Fruit fly (Drosophila melanogaster) whole organism, embryonic: ENCODE measurements around the gene ATPsynO.
A peak's percentile ranks its signal among the peaks of the same experiment; 100 is the strongest.

Experiments used
- Awh ChIP-seq: fragments of 200-800 bp; sonication (Bioruptor generic); IDR thresholded peaks from 2 replicates; pipeline ENCODE4, ENCODE4 v1.3.6; 2022; ENCODE audit warnings: missing biosample characterization, missing genetic modification characterization
- Bteb2 ChIP-seq: fragments of 200-800 bp; sonication (Bioruptor generic); optimal IDR thresholded peaks from 2 replicates; lab custom pipeline; 2016; ENCODE audit warnings: missing biosample characterization, missing genetic modification characterization
- CG10267 ChIP-seq: fragments of 200-800 bp; sonication (Bioruptor generic); optimal IDR thresholded peaks from 2 replicates; lab custom pipeline; 2018; ENCODE audit warnings: missing biosample characterization, mild to moderate bottlenecking, missing genetic modification characterization, moderate library complexity
- CG10462 ChIP-seq: fragments of 200-800 bp; sonication (Bioruptor generic); optimal IDR thresholded peaks from 2 replicates; lab custom pipeline; 2016; ENCODE audit warnings: missing biosample characterization, missing genetic modification characterization
- CG12104 ChIP-seq: fragments of 200-800 bp; sonication (Bioruptor generic); optimal IDR thresholded peaks from 3 replicates; lab custom pipeline; 2016; ENCODE audit warnings: missing biosample characterization, missing genetic modification characterization
- CG14050 ChIP-seq: fragments of 200-800 bp; sonication (Bioruptor generic); IDR thresholded peaks from 3 replicates; pipeline ENCODE4 v1.3.6; 2022; ENCODE audit warnings: missing biosample characterization, missing genetic modification characterization
- CG18619 ChIP-seq: fragments of 200-800 bp; sonication (Bioruptor generic); optimal IDR thresholded peaks from 3 replicates; lab custom pipeline; 2017; ENCODE audit warnings: missing biosample characterization, mild to moderate bottlenecking, missing genetic modification characterization
- CG6683 ChIP-seq: fragments of 200-800 bp; sonication (Bioruptor generic); optimal IDR thresholded peaks from 2 replicates; lab custom pipeline; 2017; ENCODE audit warnings: missing biosample characterization, mild to moderate bottlenecking, missing genetic modification characterization, missing genetic modification reagents
- CG6689 ChIP-seq: fragments of 200-800 bp; sonication (Bioruptor generic); IDR thresholded peaks from 2 replicates; pipeline ENCODE4 v1.3.6; 2022; ENCODE audit warnings: missing biosample characterization, missing genetic modification characterization
- CG6765 ChIP-seq: fragments of 200-800 bp; sonication (Bioruptor generic); optimal IDR thresholded peaks from 3 replicates; lab custom pipeline; 2017; ENCODE audit warnings: missing biosample characterization, mild to moderate bottlenecking, missing genetic modification characterization
- CG6791 ChIP-seq: fragments of 200-800 bp; sonication (Bioruptor generic); IDR thresholded peaks from 3 replicates; pipeline ENCODE4 v1.3.6; 2022; ENCODE audit warnings: missing biosample characterization, missing genetic modification characterization; ENCODE audit not compliant: partially characterized antibody
- CG7556 ChIP-seq: fragments of 200-800 bp; sonication (Bioruptor generic); optimal IDR thresholded peaks from 2 replicates; lab custom pipeline; 2017; ENCODE audit warnings: missing biosample characterization, mild to moderate bottlenecking, missing genetic modification characterization
- CG7963 ChIP-seq: fragments of 200-800 bp; sonication (Bioruptor generic); IDR thresholded peaks from 3 replicates; pipeline ENCODE4 v1.3.6; 2022; ENCODE audit warnings: missing biosample characterization, missing genetic modification characterization; ENCODE audit not compliant: partially characterized antibody
- CG8281 ChIP-seq: fragments of 200-800 bp; sonication (Bioruptor generic); optimal IDR thresholded peaks from 2 replicates; lab custom pipeline; 2018; ENCODE audit warnings: missing biosample characterization, mild to moderate bottlenecking, missing genetic modification characterization, moderate library complexity
- CG8290 ChIP-seq, 3 experiments: fragments of 200-800 bp; sonication (Bioruptor generic); optimal IDR thresholded peaks; 2 replicates each; lab custom pipeline; 2016 to 2019; ENCODE audit warnings: missing biosample characterization in 3 of 3, missing genetic modification characterization in 3 of 3, mild to moderate bottlenecking in 2 of 3, moderate library complexity in 1 of 3
- CG9437 ChIP-seq: fragments of 200-800 bp; sonication (Bioruptor generic); optimal IDR thresholded peaks from 2 replicates; lab custom pipeline; 2018; ENCODE audit warnings: missing biosample characterization, mild to moderate bottlenecking, missing genetic modification characterization
- Eip74EF ChIP-seq, 2 experiments: fragments of 200-800 bp in 1 of 2; fragments of >200 bp in 1 of 2; sonication (Bioruptor generic) in 1 of 2; optimal IDR thresholded peaks; 2 replicates each; lab custom pipeline; 2017 to 2019; ENCODE audit warnings: missing biosample characterization in 2 of 2, missing genetic modification characterization in 2 of 2, mild to moderate bottlenecking in 1 of 2, moderate library complexity in 1 of 2
- Ets97D ChIP-seq: fragments of 200-800 bp; sonication (Bioruptor generic); optimal IDR thresholded peaks from 3 replicates; lab custom pipeline; 2016; ENCODE audit warnings: missing biosample characterization, missing genetic modification characterization
- GATAe ChIP-seq: fragments of 200-800 bp; sonication (Bioruptor generic); conservative IDR thresholded peaks from 2 replicates; pipeline ENCODE4 v1.3.6; 2022; ENCODE audit warnings: missing biosample characterization, missing genetic modification characterization
- Lpt ChIP-seq: fragments of >200 bp; optimal IDR thresholded peaks from 2 replicates; lab custom pipeline; 2018; ENCODE audit warnings: missing biosample characterization, missing genetic modification characterization
- Nf-YA ChIP-seq: fragments of 200-800 bp; sonication (Bioruptor generic); IDR thresholded peaks from 2 replicates; pipeline ENCODE4 v1.3.6; 2022; ENCODE audit warnings: missing biosample characterization, missing genetic modification characterization
- Opbp ChIP-seq: fragments of 200-800 bp; sonication (Bioruptor generic); IDR thresholded peaks from 3 replicates; pipeline ENCODE4 v1.3.6; 2022; ENCODE audit warnings: missing biosample characterization, missing genetic modification characterization; ENCODE audit not compliant: partially characterized antibody
- Rfx ChIP-seq: fragments of 200-800 bp; sonication (Bioruptor generic); IDR thresholded peaks from 2 replicates; pipeline ENCODE4 v1.3.6; 2022; ENCODE audit warnings: missing biosample characterization, missing genetic modification characterization
- Six4 ChIP-seq: fragments of 200-800 bp; sonication (Bioruptor generic); optimal IDR thresholded peaks from 2 replicates; lab custom pipeline; 2016; ENCODE audit warnings: missing biosample characterization, missing genetic modification characterization
- Tbp ChIP-seq: fragments of >200 bp; optimal IDR thresholded peaks from 2 replicates; lab custom pipeline; 2018; ENCODE audit warnings: missing biosample characterization, missing genetic modification characterization
- YL-1 ChIP-seq: fragments of 200-800 bp; sonication (Bioruptor generic); optimal IDR thresholded peaks from 3 replicates; lab custom pipeline; 2017; ENCODE audit warnings: missing biosample characterization, mild to moderate bottlenecking, missing genetic modification characterization
- fd3F ChIP-seq: fragments of 200-800 bp; sonication (Bioruptor generic); optimal IDR thresholded peaks from 2 replicates; lab custom pipeline; 2018; ENCODE audit warnings: missing biosample characterization, mild to moderate bottlenecking, missing genetic modification characterization, moderate library complexity
- fu2 ChIP-seq: fragments of 200-800 bp; sonication (Bioruptor generic); optimal IDR thresholded peaks from 2 replicates; lab custom pipeline; 2016; ENCODE audit warnings: missing biosample characterization, missing genetic modification characterization
- gro ChIP-seq: fragments of 200-800 bp; sonication (Bioruptor generic); optimal IDR thresholded peaks from 2 replicates; lab custom pipeline; 2016; ENCODE audit warnings: missing biosample characterization, missing genetic modification characterization
- gsb ChIP-seq: fragments of 200-800 bp; sonication (Bioruptor generic); IDR thresholded peaks from 2 replicates; pipeline ENCODE4 v1.3.6; 2022; ENCODE audit warnings: missing biosample characterization, missing genetic modification characterization
- gt ChIP-seq: fragments of 200-800 bp; sonication (Bioruptor generic); IDR thresholded peaks from 2 replicates; pipeline ENCODE4 v1.3.6; 2022; ENCODE audit warnings: missing biosample characterization, missing genetic modification characterization
- h ChIP-seq: fragments of >200 bp; optimal IDR thresholded peaks from 2 replicates; lab custom pipeline; 2017
- insv ChIP-seq, 2 experiments: fragments of 200-800 bp; sonication (Bioruptor generic); optimal IDR thresholded peaks; 3 replicates each; lab custom pipeline; 2016 to 2018; ENCODE audit warnings: missing biosample characterization in 2 of 2, missing genetic modification characterization in 2 of 2
- ken ChIP-seq: fragments of 200-800 bp; sonication (Bioruptor generic); IDR thresholded peaks from 3 replicates; pipeline ENCODE4 v1.3.6; 2022; ENCODE audit warnings: missing biosample characterization, missing genetic modification characterization
- luna ChIP-seq: fragments of 200-800 bp; sonication (Bioruptor generic); optimal IDR thresholded peaks from 2 replicates; lab custom pipeline; 2016; ENCODE audit warnings: missing biosample characterization, missing genetic modification characterization
- pfk ChIP-seq: fragments of 200-800 bp; sonication (Bioruptor generic); optimal IDR thresholded peaks from 2 replicates; lab custom pipeline; 2018; ENCODE audit warnings: missing biosample characterization, mild to moderate bottlenecking, missing genetic modification characterization, moderate library complexity
- pho ChIP-seq: fragments of 200-800 bp; sonication (Bioruptor generic); optimal IDR thresholded peaks from 2 replicates; lab custom pipeline; 2016; ENCODE audit warnings: missing biosample characterization, missing genetic modification characterization
- pnt ChIP-seq: fragments of 200-800 bp; sonication (Bioruptor generic); optimal IDR thresholded peaks from 3 replicates; lab custom pipeline; 2016; ENCODE audit warnings: missing biosample characterization, missing genetic modification characterization
- psq ChIP-seq: fragments of 200-800 bp; sonication (Bioruptor generic); optimal IDR thresholded peaks from 2 replicates; lab custom pipeline; 2017; ENCODE audit warnings: missing biosample characterization, missing genetic modification characterization
- ranshi ChIP-seq: fragments of 200-800 bp; sonication (Bioruptor generic); IDR thresholded peaks from 2 replicates; pipeline ENCODE4 v1.3.6; 2022; ENCODE audit warnings: missing biosample characterization, missing genetic modification characterization
- salm ChIP-seq: fragments of 200-800 bp; sonication (Bioruptor generic); optimal IDR thresholded peaks from 2 replicates; lab custom pipeline; 2018; ENCODE audit warnings: missing biosample characterization, mild to moderate bottlenecking, missing genetic modification characterization
- sisA ChIP-seq: fragments of 200-800 bp; sonication (Bioruptor generic); IDR thresholded peaks from 2 replicates; pipeline ENCODE4 v1.3.6; 2022; ENCODE audit warnings: missing biosample characterization, missing genetic modification characterization
- slp2 ChIP-seq: fragments of 200-800 bp; sonication (Bioruptor generic); optimal IDR thresholded peaks from 2 replicates; lab custom pipeline; 2016; ENCODE audit warnings: missing biosample characterization, missing genetic modification characterization
- so ChIP-seq: fragments of 200-800 bp; sonication (Bioruptor generic); IDR thresholded peaks from 3 replicates; pipeline ENCODE4 v1.3.6; 2022; ENCODE audit warnings: missing biosample characterization, missing genetic modification characterization
- stc ChIP-seq: fragments of 200-800 bp; sonication (Bioruptor generic); IDR thresholded peaks from 2 replicates; pipeline ENCODE4 v1.3.6; 2022; ENCODE audit warnings: missing biosample characterization, missing genetic modification characterization
- tna ChIP-seq: fragments of 200-800 bp; sonication (Bioruptor generic); IDR thresholded peaks from 2 replicates; pipeline ENCODE4 v1.3.6; 2022; ENCODE audit warnings: missing biosample characterization, missing genetic modification characterization; ENCODE audit not compliant: partially characterized antibody
- ttk ChIP-seq: fragments of 200-800 bp; sonication (Bioruptor generic); IDR thresholded peaks from 2 replicates; pipeline ENCODE4 v2.1.2; 2022; ENCODE audit warnings: missing biosample characterization, missing genetic modification characterization
- tup ChIP-seq: fragments of 200-800 bp; sonication (Bioruptor generic); optimal IDR thresholded peaks from 2 replicates; lab custom pipeline; 2016; ENCODE audit warnings: missing biosample characterization, mild to moderate bottlenecking, missing genetic modification characterization, moderate library complexity

ATPsynO gene

dm6 chr3R:15242186-15243045 lies 23.0 kb upstream of the ATPsynO start, which contains the start of the genes tefu and Hsc70-4 (continued):
- TF ChIP-seq CG10267 (peak; percentile 73), CG8281 (peak; percentile 31), psq (GFP tag; lab: Kevin White, UChicago) (no peak), CG6765 (GFP tag; lab: Kevin White, UChicago) (no peak), CG7963 (GFP tag; lab: Robert Waterston, UW) (0 out of 3 replicates have a peak, but pooled peaks have one; percentile 6), salm (tag; lab: Kevin White, UChicago) (peak; percentile 6), slp2 (GFP tag; lab: Kevin White, UChicago) (peak; percentile 62), pho (GFP tag; lab: Kevin White, UChicago) (peak; percentile 62), stc (GFP tag; lab: Robert Waterston, UW) (0 out of 2 replicates have a peak, but pooled peaks have one; percentile 29), ken (GFP tag; lab: Robert Waterston, UW) (peak; percentile 81), pnt (GFP tag; lab: Kevin White, UChicago) (peak; percentile 85), Opbp (peak; percentile 43; the same call in 2 of the 3 replicates), gsb (GFP tag; lab: Robert Waterston, UW) (0 out of 2 replicates have a peak, but pooled peaks have one; percentile 43), Tbp (GFP tag; lab: Kevin White, UChicago) (peak; percentile 80), pfk (GFP tag; lab: Kevin White, UChicago) (peak; percentile 83), gt (GFP tag; lab: Robert Waterston, UW) (no peak), fd3F (GFP tag; lab: Kevin White, UChicago) (peak; percentile 33), CG6683 (GFP tag; lab: Kevin White, UChicago) (no peak), insv (GFP tag; optimal IDR thresholded peaks at IDR 0.05; lab: Kevin White, UChicago) (peak in 1 of 2 experiments; percentile 30), Eip74EF (GFP tag; optimal IDR thresholded peaks at IDR 0.05; lab: Kevin White, UChicago) (peak in 1 of 2 experiments; percentile 82), sisA (GFP tag; lab: Robert Waterston, UW) (peak; percentile 90), Lpt (GFP tag; lab: Kevin White, UChicago) (no peak), gro (peak; percentile 4), CG6791 (GFP tag; lab: Robert Waterston, UW) (peak; percentile 38; the same call in 1 of the 3 replicates), Awh (GFP tag; lab: Robert Waterston, UW) (0 out of 2 replicates have a peak, but pooled peaks have one; percentile 8), Rfx (GFP tag; lab: Robert Waterston, UW) (peak; percentile 88), tup (GFP tag; lab: Kevin White, UChicago) (peak; percentile 50), GATAe (GFP tag; lab: Robert Waterston, UW) (no peak), Nf-YA (peak; percentile 52; the same call in 1 of the 2 replicates), CG9437 (GFP tag; lab: Kevin White, UChicago) (peak; percentile 51), ranshi (GFP tag; lab: Robert Waterston, UW) (peak; percentile 89), CG18619 (GFP tag; lab: Kevin White, UChicago) (peak; percentile 76), Bteb2 (GFP tag; lab: Kevin White, UChicago) (peak; percentile 61), so (GFP tag; lab: Robert Waterston, UW) (peak; percentile 62; the same call in 1 of the 3 replicates), luna (GFP tag; lab: Kevin White, UChicago) (peak; percentile 47), tna (peak; percentile 31; the same call in 1 of the 2 replicates), CG10462 (GFP tag; lab: Kevin White, UChicago) (peak; percentile 28), CG8290 (GFP tag; optimal IDR thresholded peaks at IDR 0.05; lab: Kevin White, UChicago) (peak; percentile 79), CG8290 (tag; optimal IDR thresholded peaks at IDR 0.05; lab: Kevin White, UChicago) (peak in 1 of 2 experiments; percentile 72), CG7556 (GFP tag; lab: Kevin White, UChicago) (no peak), ttk (GFP tag; lab: Robert Waterston, UW) (peak; percentile 87), fu2 (GFP tag; lab: Kevin White, UChicago) (peak; percentile 48), CG6689 (GFP tag; lab: Robert Waterston, UW) (peak; percentile 82), CG12104 (peak; percentile 71), YL-1 (GFP tag; lab: Kevin White, UChicago) (peak; percentile 44), CG14050 (GFP tag; lab: Robert Waterston, UW) (peak; percentile 53; the same call in 2 of the 3 replicates), Ets97D (peak; percentile 72), h (no peak), Six4 (GFP tag; lab: Kevin White, UChicago) (peak; percentile 44)
